Worm (Caenorhabditis elegans) whole organism, L2 larva: ENCODE measurements around the gene BE0003N10.6.

ENCODE experiments used
- aly-2 ChIP-seq: fragments of 150-350 bp; optimal IDR thresholded peaks from 2 replicates; lab custom pipeline; 2014; ENCODE audit warnings: missing biosample characterization, missing genetic modification characterization
- ama-1 ChIP-seq: fragments of 150-350 bp; optimal IDR thresholded peaks from 2 replicates; lab custom pipeline; 2018; ENCODE audit warnings: inconsistent platforms
- blmp-1 ChIP-seq: sonication (generic microtip); optimal IDR thresholded peaks from 2 replicates; lab custom pipeline; 2017; ENCODE audit warnings: missing genetic modification characterization, mild to moderate bottlenecking, missing compliant biosample characterization, antibody characterized with exemption, moderate library complexity; ENCODE audit not compliant: insufficient read depth
- ceh-82 ChIP-seq: fragments of 150-350 bp; optimal IDR thresholded peaks from 2 replicates; lab custom pipeline; 2014; ENCODE audit warnings: missing biosample characterization, missing genetic modification characterization
- crh-2 ChIP-seq: sonication (generic microtip); optimal IDR thresholded peaks from 2 replicates; lab custom pipeline; 2017; ENCODE audit warnings: missing biosample characterization, missing genetic modification characterization
- dmd-4 ChIP-seq: sonication (generic microtip); optimal IDR thresholded peaks from 2 replicates; lab custom pipeline; 2017; ENCODE audit warnings: missing biosample characterization, missing genetic modification characterization
- egl-27 ChIP-seq: sonication (generic microtip); optimal IDR thresholded peaks from 3 replicates; lab custom pipeline; 2017; ENCODE audit warnings: missing biosample characterization, missing genetic modification reagents, missing genetic modification characterization
- elt-1 ChIP-seq: fragments of 150-350 bp; optimal IDR thresholded peaks from 2 replicates; lab custom pipeline; 2014; ENCODE audit warnings: missing biosample characterization, missing genetic modification characterization
- elt-3 ChIP-seq: sonication (generic microtip); optimal IDR thresholded peaks from 2 replicates; lab custom pipeline; 2017; ENCODE audit warnings: missing biosample characterization, missing genetic modification characterization
- gmeb-1 ChIP-seq: fragments of 150-350 bp; optimal IDR thresholded peaks from 2 replicates; lab custom pipeline; 2014; ENCODE audit warnings: missing biosample characterization, missing genetic modification characterization
- lin-13 ChIP-seq: fragments of 150-350 bp; optimal IDR thresholded peaks from 2 replicates; lab custom pipeline; 2014; ENCODE audit warnings: missing biosample characterization, missing genetic modification reagents, missing genetic modification characterization
- lsy-2 ChIP-seq, 2 experiments: fragments of 150-350 bp in 1 of 2; sonication (generic microtip) in 1 of 2; optimal IDR thresholded peaks; 2 replicates each; lab custom pipeline; 2014 to 2017; ENCODE audit warnings: missing biosample characterization in 2 of 2, missing genetic modification characterization in 2 of 2
- mab-5 ChIP-seq: fragments of 150-350 bp; optimal IDR thresholded peaks from 2 replicates; lab custom pipeline; 2014; ENCODE audit warnings: missing biosample characterization, missing genetic modification characterization
- mbf-1 ChIP-seq: sonication (generic microtip); optimal IDR thresholded peaks from 2 replicates; lab custom pipeline; 2017; ENCODE audit warnings: missing biosample characterization, missing genetic modification characterization
- nhr-10 ChIP-seq: sonication (generic microtip); optimal IDR thresholded peaks from 2 replicates; lab custom pipeline; 2017; ENCODE audit warnings: missing biosample characterization, missing genetic modification characterization
- nhr-11 ChIP-seq: fragments of 150-350 bp; optimal IDR thresholded peaks from 2 replicates; lab custom pipeline; 2014; ENCODE audit warnings: missing biosample characterization, missing genetic modification characterization
- nhr-12 ChIP-seq: fragments of 150-350 bp; optimal IDR thresholded peaks from 2 replicates; lab custom pipeline; 2014; ENCODE audit warnings: missing biosample characterization, missing genetic modification characterization
- nhr-129 ChIP-seq: fragments of 150-350 bp; optimal IDR thresholded peaks from 2 replicates; lab custom pipeline; 2014; ENCODE audit warnings: missing biosample characterization, missing genetic modification characterization
- nhr-21 ChIP-seq: fragments of 150-350 bp; optimal IDR thresholded peaks from 2 replicates; lab custom pipeline; 2014; ENCODE audit warnings: missing biosample characterization, missing genetic modification characterization
- nhr-23 ChIP-seq: fragments of 150-350 bp; optimal IDR thresholded peaks from 2 replicates; lab custom pipeline; 2014; ENCODE audit warnings: missing biosample characterization, missing genetic modification reagents, missing genetic modification characterization
- nhr-25 ChIP-seq: fragments of 150-350 bp; sonication (generic microtip); optimal IDR thresholded peaks from 3 replicates; lab custom pipeline; 2014; ENCODE audit warnings: missing biosample characterization, missing genetic modification characterization
- nhr-77 ChIP-seq: fragments of 150-350 bp; optimal IDR thresholded peaks from 2 replicates; lab custom pipeline; 2014; ENCODE audit warnings: missing biosample characterization, missing genetic modification characterization
- peb-1 ChIP-seq: fragments of 150-350 bp; optimal IDR thresholded peaks from 2 replicates; lab custom pipeline; 2014; ENCODE audit warnings: missing biosample characterization, missing genetic modification characterization
- sem-4 ChIP-seq: fragments of 150-350 bp; optimal IDR thresholded peaks from 2 replicates; lab custom pipeline; 2014; ENCODE audit warnings: missing biosample characterization, missing genetic modification reagents, missing genetic modification characterization
- skn-1 ChIP-seq: sonication (generic microtip); optimal IDR thresholded peaks from 2 replicates; lab custom pipeline; 2017; ENCODE audit warnings: missing biosample characterization, missing genetic modification characterization
- sma-3 ChIP-seq: sonication (generic microtip); optimal IDR thresholded peaks from 2 replicates; lab custom pipeline; 2016; ENCODE audit warnings: missing genetic modification reagents, missing genetic modification characterization, missing compliant biosample characterization
- sma-9 ChIP-seq, 2 experiments: fragments of 150-350 bp in 1 of 2; sonication (generic microtip) in 1 of 2; optimal IDR thresholded peaks; 2 replicates each; lab custom pipeline; 2014 to 2016; ENCODE audit warnings: missing genetic modification characterization in 2 of 2, mild to moderate bottlenecking in 1 of 2, missing biosample characterization in 1 of 2, missing compliant biosample characterization in 1 of 2, missing genetic modification reagents in 1 of 2, moderate library complexity in 1 of 2
- snpc-4 ChIP-seq: fragments of 150-350 bp; optimal IDR thresholded peaks from 2 replicates; lab custom pipeline; 2014; ENCODE audit warnings: missing biosample characterization, missing genetic modification characterization
- unc-39 ChIP-seq: fragments of 150-350 bp; optimal IDR thresholded peaks from 2 replicates; lab custom pipeline; 2014; ENCODE audit warnings: missing biosample characterization, missing genetic modification characterization
- unc-55 ChIP-seq: fragments of 150-350 bp; sonication (generic microtip); optimal IDR thresholded peaks from 3 replicates; lab custom pipeline; 2014; ENCODE audit warnings: missing biosample characterization, missing genetic modification reagents, missing genetic modification characterization
- unc-62 ChIP-seq: fragments of 150-350 bp; optimal IDR thresholded peaks from 2 replicates; lab custom pipeline; 2014; ENCODE audit warnings: missing biosample characterization, missing genetic modification reagents, missing genetic modification characterization
- zag-1 ChIP-seq: fragments of 150-350 bp; optimal IDR thresholded peaks from 2 replicates; lab custom pipeline; 2014; ENCODE audit warnings: missing biosample characterization, missing genetic modification characterization
- ztf-1 ChIP-seq: fragments of 200-800 bp; sonication (Bioruptor generic); conservative IDR thresholded peaks from 2 replicates; pipeline ENCODE4 v1.3.6; 2022; ENCODE audit warnings: missing genetic modification characterization, missing compliant biosample characterization
- ztf-11 ChIP-seq: sonication (generic microtip); optimal IDR thresholded peaks from 2 replicates; lab custom pipeline; 2017; ENCODE audit warnings: missing biosample characterization, missing genetic modification characterization
- ztf-4 ChIP-seq: fragments of 150-350 bp; optimal IDR thresholded peaks from 2 replicates; lab custom pipeline; 2014; ENCODE audit warnings: missing biosample characterization, missing genetic modification characterization

The BE0003N10.6 gene

DNA sequence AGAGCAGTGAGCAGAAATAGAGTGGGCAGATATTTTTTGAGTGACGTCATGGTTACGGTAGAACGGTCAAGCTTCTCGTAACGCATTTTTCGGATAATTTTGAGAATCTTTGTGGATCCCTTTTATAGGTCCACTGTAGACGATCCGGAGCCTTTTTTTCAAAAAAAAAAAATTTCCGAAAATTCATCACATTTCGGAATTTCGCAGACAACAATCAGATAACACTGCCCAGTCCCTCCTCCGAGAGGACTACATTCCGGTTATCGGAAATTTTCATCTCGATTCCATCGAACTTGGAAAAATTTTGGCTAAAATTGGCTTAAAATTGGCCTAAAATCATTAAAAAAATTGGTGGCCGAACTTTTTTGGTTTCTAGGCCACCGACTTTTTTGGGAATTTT, at the start of gene BE0003N10.6:
Gene BE0003N10.6 (minus strand): TSS at position 101 of the 400 bp plus-strand sequence.
- no peak for TF ChIP-seq crh-2
- no peak for TF ChIP-seq nhr-11 (tag; lab: Kevin White, UChicago)
- TF ChIP-seq unc-55 (GFP tag; lab: Kevin White, UChicago), result no peak
- TF ChIP-seq unc-62 (GFP tag; lab: Kevin White, UChicago), result no peak
- TF ChIP-seq unc-39 (tag; lab: Kevin White, UChicago), result no peak
- TF ChIP-seq nhr-12, result no peak
- no peak for TF ChIP-seq ztf-4
- TF ChIP-seq nhr-129, result no peak
- no peak for TF ChIP-seq ceh-82
- no peak for TF ChIP-seq ama-1 (lab: Kevin White, UChicago)
- no peak for TF ChIP-seq sma-3
- no peak for TF ChIP-seq nhr-23 (tag; lab: Kevin White, UChicago)

- TF ChIP-seq gmeb-1 (no peak), mab-5 (tag; lab: Kevin White, UChicago) (no peak), dmd-4 (no peak), lsy-2 (tag; optimal IDR thresholded peaks at IDR 0.05; lab: Kevin White, UChicago) (no peak), sma-3 (no peak), nhr-11 (tag; lab: Kevin White, UChicago) (no peak), aly-2 (tag; lab: Kevin White, UChicago) (no peak), zag-1 (no peak), peb-1 (tag; lab: Kevin White, UChicago) (no peak), snpc-4 (no peak), lin-13 (no peak), mbf-1 (tag; lab: Kevin White, UChicago) (no peak), sma-9 (GFP tag; optimal IDR thresholded peaks at IDR 0.05; lab: Kevin White, UChicago) (no peak), sma-9 (tag; optimal IDR thresholded peaks at IDR 0.05; lab: Kevin White, UChicago) (no peak), ztf-11 (tag; lab: Kevin White, UChicago) (no peak), nhr-25 (tag; lab: Kevin White, UChicago) (no peak), nhr-12 (no peak), sem-4 (tag; lab: Kevin White, UChicago) (no peak)
These were observed 43.0 kb upstream of the BE0003N10.6 start, which contains the start of gene exc-6 for ce11 chrIII:1102908-1103307. Gene exc-6 (plus strand): TSS chrIII:1103208.

DNA sequence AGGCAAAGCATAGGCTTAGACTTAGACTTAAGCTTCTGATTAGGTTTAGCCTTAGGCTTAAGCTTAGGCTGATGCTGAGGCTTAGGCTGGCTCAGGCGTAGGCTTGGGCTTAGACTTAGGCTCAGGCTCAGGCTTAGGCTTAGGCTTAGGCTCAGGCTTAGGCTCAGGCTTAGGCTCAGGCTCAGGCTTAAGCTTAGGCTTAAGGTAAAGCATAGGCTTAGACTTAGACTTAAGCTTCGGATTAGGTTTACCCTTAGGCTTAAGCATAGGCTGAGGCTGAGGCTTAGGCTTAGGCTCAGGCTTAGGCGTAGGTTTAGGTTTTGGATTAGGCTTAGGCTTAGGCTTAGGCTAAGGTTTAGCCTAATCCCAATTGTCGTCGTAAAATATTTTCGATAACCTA, 39.7 kb upstream of the BE0003N10.6 start:
- TF ChIP-seq nhr-10 (tag; lab: Kevin White, UChicago) (no peak), elt-3 (tag; lab: Kevin White, UChicago) (no peak), unc-55 (GFP tag; lab: Kevin White, UChicago) (no peak), ztf-11 (tag; lab: Kevin White, UChicago) (no peak)
- TF ChIP-seq, all 48 proteins: peak for 0

DNA sequence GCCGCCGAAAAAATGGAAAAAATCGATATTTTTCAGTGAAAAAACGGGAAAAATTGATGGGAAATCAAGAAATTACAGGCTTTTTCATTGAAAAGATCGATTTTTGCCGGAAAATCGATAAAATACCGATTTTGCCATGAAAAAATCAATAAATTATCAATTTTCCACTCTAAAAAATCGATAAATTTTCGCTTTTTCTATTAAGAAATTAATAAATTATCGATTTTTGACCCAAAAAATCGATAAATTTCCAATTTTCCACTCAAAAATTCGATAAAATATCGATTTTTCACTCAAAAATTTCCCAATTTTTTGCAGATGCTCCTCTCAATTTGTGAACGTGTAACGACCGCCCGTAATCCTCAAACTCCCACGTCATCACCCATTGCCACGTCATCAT, 34.5 kb upstream of the BE0003N10.6 start:
- TF ChIP-seq ztf-4, result no peak
- TF ChIP-seq zag-1, result no peak
- TF ChIP-seq sem-4 (tag; lab: Kevin White, UChicago), result no peak
- no peak for TF ChIP-seq nhr-21
- no peak for TF ChIP-seq mab-5 (tag; lab: Kevin White, UChicago)
- no peak for TF ChIP-seq skn-1 (tag; lab: Kevin White, UChicago)
- TF ChIP-seq elt-3 (tag; lab: Kevin White, UChicago), result no peak
- TF ChIP-seq unc-39 (tag; lab: Kevin White, UChicago), result no peak
- TF ChIP-seq ztf-1 (GFP tag; lab: Robert Waterston, UW), result no peak
- TF ChIP-seq elt-1, result no peak

DNA sequence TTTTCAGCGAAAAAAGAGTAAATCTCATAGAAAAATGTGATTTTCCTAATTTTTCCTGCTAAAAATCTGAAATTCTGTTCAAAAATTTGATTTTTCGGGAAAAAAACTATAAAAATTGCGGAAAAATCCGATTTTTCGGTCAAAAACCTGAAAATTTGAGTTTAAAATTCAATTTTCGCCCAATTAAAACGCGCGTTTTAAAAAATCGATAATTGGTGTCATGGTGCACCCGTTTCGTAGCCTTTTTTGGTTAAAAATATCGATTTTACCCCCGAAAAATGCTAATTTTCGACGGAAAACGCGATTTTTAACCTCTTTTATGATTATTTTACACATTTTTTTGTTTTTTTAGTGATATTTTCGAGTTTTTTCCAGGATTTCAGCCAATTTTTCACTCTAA, 25.1 kb upstream of the BE0003N10.6 start:
- no peak for TF ChIP-seq unc-39 (tag; lab: Kevin White, UChicago)
- no peak for TF ChIP-seq sma-3
- no peak for TF ChIP-seq blmp-1 (tag; lab: Kevin White, UChicago)
- no peak for TF ChIP-seq nhr-77
- TF ChIP-seq skn-1 (tag; lab: Kevin White, UChicago), result no peak
- TF ChIP-seq snpc-4, result no peak
- no peak for TF ChIP-seq unc-55 (GFP tag; lab: Kevin White, UChicago)
- no peak for TF ChIP-seq egl-27 (tag; lab: Kevin White, UChicago)
